Worm (Caenorhabditis elegans): ENCODE data around the gene T08G3.11.

DNA sequence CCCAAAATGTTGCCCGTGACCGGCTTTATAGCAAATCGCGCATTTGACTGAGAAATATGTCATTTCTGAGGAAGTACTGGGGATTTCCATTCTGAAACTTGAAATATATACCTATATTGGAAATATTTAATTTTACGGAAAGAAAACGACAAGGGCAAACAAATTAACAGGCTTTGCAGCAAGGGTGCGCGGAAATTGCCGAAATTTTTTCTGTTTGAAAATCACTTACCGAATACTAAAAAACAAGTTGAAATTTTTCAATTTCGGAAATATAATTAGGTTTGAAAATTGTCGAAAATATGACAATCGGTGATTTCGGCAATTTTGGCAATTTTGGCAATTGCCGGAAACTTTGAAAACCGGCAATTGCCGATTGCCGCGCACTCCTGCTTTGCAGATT, 26.7 kb upstream of the T08G3.11 start, which contains the start of gene nhr-54:
- TF ChIP-seq sea-1 (GFP tag; conservative IDR thresholded peaks at IDR 0.05), result no peak
- TF ChIP-seq F13C5.2 (tag; optimal IDR thresholded peaks at IDR 0.05), result no peak
